Fruit fly (Drosophila melanogaster): ENCODE data around the gene Tsp29Fa.

DNA sequence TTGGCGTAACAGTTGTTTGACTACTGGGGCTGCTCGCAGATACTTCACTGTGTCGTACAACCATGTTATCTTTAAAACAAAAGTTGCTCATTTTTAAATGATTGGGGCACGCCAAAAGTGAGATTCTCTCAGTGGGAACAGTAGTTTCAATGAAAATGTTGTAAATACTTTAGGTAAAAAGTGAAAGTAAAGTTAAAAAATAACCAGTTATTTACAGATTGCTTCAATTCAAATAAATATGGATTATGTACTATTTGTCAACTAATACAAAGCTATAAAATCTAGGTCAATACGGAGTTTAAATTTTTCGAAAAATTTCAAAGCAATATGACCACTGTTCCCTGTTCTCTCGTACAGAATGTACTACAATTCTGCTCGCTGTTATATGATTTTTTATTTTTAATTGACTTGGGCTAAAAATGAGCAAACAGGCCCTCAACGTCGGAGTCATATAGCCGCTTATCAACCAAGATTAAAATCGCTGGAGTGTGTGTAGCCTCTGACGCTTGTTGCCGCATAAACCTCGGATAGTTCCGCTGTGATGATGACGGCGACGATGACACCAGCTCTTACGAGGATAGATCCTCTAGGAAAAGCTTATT lies 8.1 kb downstream of the Tsp29Fa start, which contains the start of gene Argl:
- TF ChIP-seq CTCF (optimal IDR thresholded peaks at IDR 0.05): no peak
- no peak for TF ChIP-seq CG8478 (optimal IDR thresholded peaks at IDR 0.05)
